Worm (Caenorhabditis elegans) whole organism, late embryonic: ENCODE measurements around the gene Y38E10A.22.
"Not testable (repeated sequence)": the region's sequence is repeated elsewhere in the genome, so short reads cannot be mapped to it uniquely, and the experiment has no call there.

Experiments
- F13H6.1 ChIP-seq: sonication (generic microtip); optimal IDR thresholded peaks from 2 replicates; lab custom pipeline; 2016; ENCODE audit warnings: missing genetic modification characterization, missing compliant biosample characterization
- K09A11.1 ChIP-seq: sonication (generic microtip); optimal IDR thresholded peaks from 2 replicates; lab custom pipeline; 2017; ENCODE audit warnings: antibody characterized with exemption, mild to moderate bottlenecking, missing genetic modification characterization, missing compliant biosample characterization; ENCODE audit not compliant: insufficient read depth
- T23F11.4 ChIP-seq: fragments of 200-800 bp; sonication (Bioruptor generic); optimal IDR thresholded peaks from 2 replicates; lab custom pipeline; 2018; ENCODE audit warnings: mild to moderate bottlenecking, missing genetic modification characterization, missing compliant biosample characterization
- Y22D7AL.16 ChIP-seq: sonication (generic microtip); optimal IDR thresholded peaks from 2 replicates; lab custom pipeline; 2016; ENCODE audit warnings: missing genetic modification characterization, missing compliant biosample characterization
- ceh-19 ChIP-seq: fragments of 200-800 bp; sonication (Bioruptor generic); optimal IDR thresholded peaks from 2 replicates; lab custom pipeline; 2018; ENCODE audit warnings: mild to moderate bottlenecking, missing genetic modification characterization, missing compliant biosample characterization
- ceh-24 ChIP-seq: sonication (generic microtip); optimal IDR thresholded peaks from 2 replicates; lab custom pipeline; 2016; ENCODE audit warnings: mild to moderate bottlenecking, missing genetic modification characterization, missing compliant biosample characterization
- ceh-31 ChIP-seq: sonication (generic microtip); optimal IDR thresholded peaks from 2 replicates; lab custom pipeline; 2016; ENCODE audit warnings: missing genetic modification characterization, missing compliant biosample characterization
- ceh-34 ChIP-seq: sonication (generic microtip); optimal IDR thresholded peaks from 2 replicates; lab custom pipeline; 2016; ENCODE audit warnings: mild to moderate bottlenecking, missing genetic modification characterization, missing compliant biosample characterization
- ceh-45 ChIP-seq: fragments of 200-800 bp; sonication (Bioruptor generic); IDR thresholded peaks from 2 replicates; pipeline ENCODE4 v1.3.6; 2022; ENCODE audit warnings: missing genetic modification reagents, missing genetic modification characterization, missing compliant biosample characterization
- ceh-6 ChIP-seq: fragments of 200-800 bp; sonication (Bioruptor generic); optimal IDR thresholded peaks from 2 replicates; lab custom pipeline; 2018; ENCODE audit warnings: mild to moderate bottlenecking, missing genetic modification characterization, missing compliant biosample characterization
- dmd-4 ChIP-seq: sonication (generic microtip); optimal IDR thresholded peaks from 2 replicates; lab custom pipeline; 2016; ENCODE audit warnings: borderline replicate concordance, missing genetic modification characterization, missing compliant biosample characterization
- ets-4 ChIP-seq: sonication (generic microtip); optimal IDR thresholded peaks from 2 replicates; lab custom pipeline; 2016; ENCODE audit warnings: missing genetic modification characterization, missing compliant biosample characterization
- hlh-15 ChIP-seq: sonication (generic microtip); optimal IDR thresholded peaks from 2 replicates; lab custom pipeline; 2016; ENCODE audit warnings: missing genetic modification characterization, missing compliant biosample characterization
- hlh-30 ChIP-seq: sonication (generic microtip); optimal IDR thresholded peaks from 2 replicates; lab custom pipeline; 2017; ENCODE audit warnings: antibody characterized with exemption, missing genetic modification characterization, missing compliant biosample characterization; ENCODE audit not compliant: insufficient read depth
- hlh-8 ChIP-seq: sonication (generic microtip); optimal IDR thresholded peaks from 2 replicates; lab custom pipeline; 2016; ENCODE audit warnings: missing genotype, missing genetic modification characterization, missing compliant biosample characterization
- madf-2 ChIP-seq: sonication (generic microtip); optimal IDR thresholded peaks from 2 replicates; lab custom pipeline; 2017; ENCODE audit warnings: missing genetic modification characterization, missing compliant biosample characterization
- nhr-11 ChIP-seq: fragments of 150-350 bp; optimal IDR thresholded peaks from 2 replicates; lab custom pipeline; 2014; ENCODE audit warnings: missing biosample characterization, missing genetic modification characterization
- nhr-232 ChIP-seq: sonication (generic microtip); optimal IDR thresholded peaks from 2 replicates; lab custom pipeline; 2016; ENCODE audit warnings: missing genetic modification characterization, missing compliant biosample characterization
- npax-4 ChIP-seq: sonication (generic microtip); optimal IDR thresholded peaks from 2 replicates; lab custom pipeline; 2016; ENCODE audit warnings: missing genetic modification characterization, missing compliant biosample characterization
- odd-2 ChIP-seq: sonication (generic microtip); optimal IDR thresholded peaks from 2 replicates; lab custom pipeline; 2017; ENCODE audit warnings: antibody characterized with exemption, mild to moderate bottlenecking, missing genetic modification characterization, missing compliant biosample characterization
- pax-1 ChIP-seq: fragments of 150-350 bp; optimal IDR thresholded peaks from 2 replicates; lab custom pipeline; 2014; ENCODE audit warnings: missing biosample characterization, missing genetic modification characterization
- pha-4 ChIP-seq: fragments of 150-350 bp; optimal IDR thresholded peaks from 2 replicates; lab custom pipeline; 2018; ENCODE audit warnings: missing biosample characterization, missing genetic modification reagents, missing genetic modification characterization
- pros-1 ChIP-seq: fragments of 150-350 bp; optimal IDR thresholded peaks from 2 replicates; lab custom pipeline; 2014; ENCODE audit warnings: missing biosample characterization, missing genetic modification reagents, missing genetic modification characterization
- sdc-2 ChIP-seq: sonication (generic microtip); optimal IDR thresholded peaks from 2 replicates; lab custom pipeline; 2016; ENCODE audit warnings: missing genotype, missing genetic modification characterization, missing compliant biosample characterization
- tbx-2 ChIP-seq: sonication (generic microtip); optimal IDR thresholded peaks from 2 replicates; lab custom pipeline; 2016; ENCODE audit warnings: missing genetic modification characterization, missing compliant biosample characterization
- ttx-3 ChIP-seq: sonication (generic microtip); optimal IDR thresholded peaks from 2 replicates; lab custom pipeline; 2016; ENCODE audit warnings: missing genetic modification reagents, missing genetic modification characterization, missing compliant biosample characterization
- unc-55 ChIP-seq: sonication (generic microtip); optimal IDR thresholded peaks from 2 replicates; lab custom pipeline; 2017; ENCODE audit warnings: missing biosample characterization, missing genetic modification reagents, missing genetic modification characterization

Y38E10A.22 gene

ce11 chrII:12626120-12626624 lies 51.4 kb downstream of the Y38E10A.22 start:
- TF ChIP-seq pha-4 (tag; lab: Kevin White, UChicago) = no peak
- no peak for TF ChIP-seq nhr-232 (tag; lab: Kevin White, UChicago)
- no peak for TF ChIP-seq ttx-3 (tag; lab: Kevin White, UChicago)
- TF ChIP-seq ets-4 (tag; lab: Kevin White, UChicago) = no peak
- no peak for TF ChIP-seq sdc-2 (tag; lab: Kevin White, UChicago)
- TF ChIP-seq hlh-15 (tag; lab: Kevin White, UChicago) = no peak
- no peak for TF ChIP-seq ceh-31 (tag; lab: Kevin White, UChicago)
- no peak for TF ChIP-seq hlh-30
- TF ChIP-seq ceh-34 = no peak
- TF ChIP-seq ceh-19 (GFP tag; lab: Kevin White, UChicago) = no peak
- no peak for TF ChIP-seq ceh-6 (GFP tag; lab: Kevin White, UChicago)
- no peak for TF ChIP-seq pax-1 (tag; lab: Kevin White, UChicago)
- TF ChIP-seq Y22D7AL.16 (tag; lab: Kevin White, UChicago) = no peak

DNA sequence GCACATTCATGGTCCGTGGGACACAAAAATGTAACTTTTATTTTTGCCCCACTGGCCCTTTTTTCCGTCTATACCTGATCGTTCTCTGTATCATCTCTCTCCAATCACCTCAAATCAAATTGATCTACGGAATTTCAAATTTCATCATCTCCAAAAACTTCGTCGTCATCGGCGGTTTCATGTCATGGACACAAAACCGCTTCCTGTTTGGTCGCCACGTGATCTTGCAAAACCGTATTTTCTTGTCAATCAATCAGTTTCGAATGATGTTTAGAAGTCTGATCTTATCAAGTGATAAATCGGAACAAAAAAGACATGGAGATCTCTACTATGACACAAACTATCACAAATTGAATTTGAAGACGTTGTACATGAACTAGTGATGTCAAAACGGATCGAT lies 51.9 kb downstream of the Y38E10A.22 start:
- TF ChIP-seq npax-4 (tag; lab: Kevin White, UChicago) = no peak
- TF ChIP-seq, all 69 proteins: peak for 0

DNA sequence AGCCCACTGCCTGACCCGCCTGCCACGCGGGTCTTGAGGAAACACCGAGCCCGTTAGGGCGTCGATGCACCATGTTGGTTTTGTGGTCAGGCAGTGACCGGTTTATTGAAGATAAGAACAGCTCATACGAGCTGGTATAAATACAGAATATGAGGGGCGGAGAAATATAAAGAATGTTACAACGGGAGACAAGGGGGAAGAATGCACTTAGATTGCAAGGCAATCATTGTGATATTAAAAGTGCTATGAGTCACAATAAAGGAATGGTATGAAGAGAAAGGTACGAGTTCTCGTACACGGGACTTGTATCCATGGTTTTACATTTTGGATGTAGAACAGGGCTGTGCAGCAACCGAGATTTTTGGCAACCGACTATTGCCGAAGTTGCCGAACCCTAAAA lies 53.2 kb downstream of the Y38E10A.22 start, which contains the start of gene Y38E10A.14:
Gene Y38E10A.14, minus strand, starts transcription at position 101 of the 400 bp plus-strand sequence.
- TF ChIP-seq ceh-31, ets-4, ceh-24 (tag; lab: Kevin White, UChicago): not testable (repeated sequence)
- TF ChIP-seq, all 69 proteins: peak for 0; not testable (repeated sequence) for 69

- TF ChIP-seq nhr-11 (tag; lab: Kevin White, UChicago) (no peak), K09A11.1 (tag; lab: Kevin White, UChicago) (no peak), hlh-8 (tag; lab: Kevin White, UChicago) (no peak), ceh-45 (no peak), pros-1 (tag; lab: Kevin White, UChicago) (no peak), dmd-4 (tag; lab: Kevin White, UChicago) (no peak), F13H6.1 (tag; lab: Kevin White, UChicago) (no peak), unc-55 (no peak), odd-2 (tag; lab: Kevin White, UChicago) (no peak), T23F11.4 (no peak), tbx-2 (tag; lab: Kevin White, UChicago) (no peak), npax-4 (tag; lab: Kevin White, UChicago) (no peak), madf-2 (tag; lab: Kevin White, UChicago) (no peak), Y22D7AL.16 (tag; lab: Kevin White, UChicago) (no peak)
- TF ChIP-seq, all 69 proteins: peak for 0
Measured at ce11 chrII:12622843-12623242, 54.8 kb downstream of the Y38E10A.22 start.
